Worm (Caenorhabditis elegans): ENCODE results near the gene dhs-5.

- no peak for TF ChIP-seq him-1 (tag; optimal IDR thresholded peaks at IDR 0.05)
- no peak for TF ChIP-seq dao-5 (tag; optimal IDR thresholded peaks at IDR 0.05)
Observed at ce11 chrII:5465729-5466408, 12.2 kb downstream of the dhs-5 start, which contains the start of gene clr-1.
